Worm (Caenorhabditis elegans) whole organism, L4 larva: Measurements from ENCODE around the gene air-1.

Experiments
- D1046.2 ChIP-seq: fragments of 200-800 bp; sonication (Bioruptor generic); IDR thresholded peaks from 2 replicates; pipeline ENCODE4 v1.3.6; 2022; ENCODE audit warnings: missing genetic modification characterization, missing compliant biosample characterization
- R02D3.7 ChIP-seq: fragments of 150-350 bp; sonication (generic microtip); optimal IDR thresholded peaks from 3 replicates; lab custom pipeline; 2014; ENCODE audit warnings: missing biosample characterization, missing genetic modification characterization
- T20F7.1 ChIP-seq: fragments of 200-800 bp; sonication (Bioruptor generic); optimal IDR thresholded peaks from 2 replicates; lab custom pipeline; 2018; ENCODE audit warnings: mild to moderate bottlenecking, missing genetic modification characterization, missing compliant biosample characterization
- ama-1 ChIP-seq: fragments of 150-350 bp; optimal IDR thresholded peaks from 2 replicates; lab custom pipeline; 2014; ENCODE audit warnings: inconsistent platforms, mixed read lengths
- ceh-62 ChIP-seq: sonication (generic microtip); optimal IDR thresholded peaks from 2 replicates; lab custom pipeline; 2017; ENCODE audit warnings: missing biosample characterization, missing genetic modification characterization
- daf-12 ChIP-seq: fragments of 150-350 bp; optimal IDR thresholded peaks from 2 replicates; lab custom pipeline; 2014; ENCODE audit warnings: missing biosample characterization, missing genetic modification reagents, missing genetic modification characterization
- dpl-1 ChIP-seq: fragments of 150-350 bp; optimal IDR thresholded peaks from 2 replicates; lab custom pipeline; 2014; ENCODE audit warnings: missing biosample characterization, missing genetic modification reagents, missing genetic modification characterization
- nhr-11 ChIP-seq: fragments of 150-350 bp; optimal IDR thresholded peaks from 2 replicates; lab custom pipeline; 2014; ENCODE audit warnings: missing biosample characterization, missing genetic modification characterization
- nhr-42 ChIP-seq: fragments of 200-800 bp; sonication (Bioruptor generic); IDR thresholded peaks from 2 replicates; pipeline ENCODE4 v1.3.6; 2022; ENCODE audit warnings: missing genetic modification characterization, missing compliant biosample characterization
- pqm-1 ChIP-seq: sonication (generic microtip); optimal IDR thresholded peaks from 2 replicates; lab custom pipeline; 2017; ENCODE audit warnings: missing biosample characterization, missing genetic modification characterization
- skn-1 ChIP-seq: fragments of 150-350 bp; optimal IDR thresholded peaks from 2 replicates; lab custom pipeline; 2014; ENCODE audit warnings: missing biosample characterization, missing genetic modification characterization
- snpc-4 ChIP-seq: fragments of 150-350 bp; optimal IDR thresholded peaks from 2 replicates; lab custom pipeline; 2014; ENCODE audit warnings: missing biosample characterization, missing genetic modification characterization

ce11 chrV:8178279-8178678 lies 43.0 kb upstream of the air-1 start:
- TF ChIP-seq pqm-1 (tag; lab: Kevin White, UChicago) (no peak), nhr-42 (GFP tag; lab: Robert Waterston, UW) (no peak), snpc-4 (no peak), R02D3.7 (tag; lab: Kevin White, UChicago) (no peak), ceh-62 (tag; lab: Kevin White, UChicago) (no peak), nhr-11 (no peak), skn-1 (no peak), ama-1 (lab: Kevin White, UChicago) (no peak), T20F7.1 (GFP tag; lab: Kevin White, UChicago) (no peak), dpl-1 (GFP tag; lab: Kevin White, UChicago) (no peak), daf-12 (tag; lab: Kevin White, UChicago) (no peak), D1046.2 (GFP tag; lab: Robert Waterston, UW) (no peak)
